Fruit fly (Drosophila melanogaster): ENCODE data around the gene Tollo.

dm6 chr3L:15201351-15201750 is 34.1 kb upstream of the Tollo start:
- no peak for TF ChIP-seq CTCF (optimal IDR thresholded peaks at IDR 0.05)
- TF ChIP-seq CG8478 (optimal IDR thresholded peaks at IDR 0.05): no peak
